Worm (Caenorhabditis elegans): ENCODE measurements around the gene let-99.

DNA sequence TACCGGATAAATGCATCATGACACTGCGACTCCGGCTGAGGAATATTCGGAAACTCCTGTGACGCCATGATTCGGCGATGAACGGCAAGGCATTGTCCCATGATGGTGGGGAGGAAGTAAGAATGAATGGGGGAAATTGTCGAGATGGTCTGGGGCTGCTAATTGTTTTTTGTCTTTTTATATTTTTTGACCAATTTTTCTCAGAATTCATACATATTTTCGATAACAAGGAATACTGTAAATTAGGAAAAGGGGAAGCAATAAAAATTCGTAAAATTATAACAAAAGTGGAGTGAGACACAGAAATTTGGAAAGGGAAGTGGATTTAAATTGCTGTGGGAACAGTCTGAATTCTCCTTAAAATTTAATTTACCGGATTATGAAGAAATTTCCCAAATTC, 42.2 kb upstream of the let-99 start, which contains the start of gene eak-4:
- no peak for TF ChIP-seq lin-13 (GFP tag; optimal IDR thresholded peaks at IDR 0.05)
- TF ChIP-seq ztf-11 (tag; optimal IDR thresholded peaks at IDR 0.05): no peak
- TF ChIP-seq fos-1 (tag; optimal IDR thresholded peaks at IDR 0.05): no peak
- no peak for TF ChIP-seq dpl-1 (GFP tag; optimal IDR thresholded peaks at IDR 0.05)
- no peak for TF ChIP-seq nhr-237 (tag; optimal IDR thresholded peaks at IDR 0.05)
